Worm (Caenorhabditis elegans) whole organism, young adult: ENCODE measurements around the gene T24C4.5.
A peak's percentile ranks its signal among the peaks of the same experiment; 100 is the strongest.

ENCODE experiments used
- B0019.2 ChIP-seq: fragments of 200-800 bp; sonication (Bioruptor generic); conservative IDR thresholded peaks from 2 replicates; pipeline ENCODE4 v1.3.6; 2022; ENCODE audit warnings: missing genetic modification reagents, missing genetic modification characterization, missing compliant biosample characterization
- B0035.1 ChIP-seq: sonication (generic microtip); optimal IDR thresholded peaks from 2 replicates; lab custom pipeline; 2016; ENCODE audit warnings: missing genetic modification characterization, mild to moderate bottlenecking, missing compliant biosample characterization, missing genotype, missing genetic modification reagents
- B0336.3 ChIP-seq: fragments of 200-800 bp; sonication (Bioruptor generic); IDR thresholded peaks from 2 replicates; pipeline ENCODE4 v1.3.6; 2022; ENCODE audit warnings: missing genetic modification characterization, missing compliant biosample characterization
- D2030.7 ChIP-seq: fragments of 200-800 bp; sonication (Bioruptor generic); IDR thresholded peaks from 2 replicates; pipeline ENCODE4 v1.3.6; 2022; ENCODE audit warnings: missing genetic modification reagents, missing genetic modification characterization, missing compliant biosample characterization
- F55B11.4 ChIP-seq: sonication (generic microtip); optimal IDR thresholded peaks from 2 replicates; lab custom pipeline; 2016; ENCODE audit warnings: missing compliant biosample characterization, missing genetic modification characterization, borderline replicate concordance; ENCODE audit not compliant: insufficient read depth
- K12H6.12 ChIP-seq: fragments of 200-800 bp; sonication (Bioruptor generic); optimal IDR thresholded peaks from 2 replicates; lab custom pipeline; 2018; ENCODE audit warnings: mild to moderate bottlenecking, missing genetic modification characterization, missing compliant biosample characterization
- T07F8.4 ChIP-seq: sonication (generic microtip); optimal IDR thresholded peaks from 2 replicates; lab custom pipeline; 2016; ENCODE audit warnings: mild to moderate bottlenecking, missing genetic modification characterization, moderate library complexity, missing compliant biosample characterization
- T26A5.8 ChIP-seq: sonication (generic microtip); optimal IDR thresholded peaks from 2 replicates; lab custom pipeline; 2016; ENCODE audit warnings: missing genetic modification characterization, missing compliant biosample characterization
- Y53G8AR.9 ChIP-seq: fragments of 200-800 bp; sonication (Bioruptor generic); conservative IDR thresholded peaks from 2 replicates; pipeline ENCODE4 v1.3.6; 2022; ENCODE audit warnings: missing genetic modification reagents, missing genetic modification characterization, missing compliant biosample characterization
- Y56A3A.18 ChIP-seq: fragments of 200-800 bp; sonication (Bioruptor generic); IDR thresholded peaks from 2 replicates; pipeline ENCODE4 v1.3.6; 2022; ENCODE audit warnings: missing genetic modification reagents, missing genetic modification characterization, missing compliant biosample characterization
- ZK185.1 ChIP-seq: sonication (generic microtip); optimal IDR thresholded peaks from 2 replicates; lab custom pipeline; 2016; ENCODE audit warnings: mild to moderate bottlenecking, missing genetic modification characterization, missing compliant biosample characterization; ENCODE audit not compliant: poor library complexity, severe bottlenecking
- attf-3 ChIP-seq: fragments of 200-800 bp; sonication (Bioruptor generic); conservative IDR thresholded peaks from 2 replicates; pipeline ENCODE4 v1.3.6; 2022; ENCODE audit warnings: missing genetic modification reagents, missing genetic modification characterization, missing compliant biosample characterization
- attf-5 ChIP-seq: fragments of 200-800 bp; sonication (Bioruptor generic); optimal IDR thresholded peaks from 2 replicates; lab custom pipeline; 2018; ENCODE audit warnings: mild to moderate bottlenecking, missing genetic modification characterization, missing compliant biosample characterization
- cebp-1 ChIP-seq, 2 experiments: fragments of 200-800 bp in 1 of 2; sonication (Bioruptor generic) in 1 of 2; sonication (generic microtip) in 1 of 2; IDR thresholded peaks in 1 of 2; optimal IDR thresholded peaks in 1 of 2; 2 replicates each; pipeline versions ENCODE4 v1.3.6 to Lab custom; 2017 to 2022; ENCODE audit warnings: missing compliant biosample characterization in 2 of 2, missing genetic modification characterization in 2 of 2, mild to moderate bottlenecking in 1 of 2, missing genetic modification reagents in 1 of 2, moderate library complexity in 1 of 2
- ceh-27 ChIP-seq: fragments of 200-800 bp; sonication (Bioruptor generic); optimal IDR thresholded peaks from 2 replicates; lab custom pipeline; 2018; ENCODE audit warnings: mild to moderate bottlenecking, missing genetic modification characterization, moderate library complexity, missing compliant biosample characterization
- ceh-58 ChIP-seq: fragments of 200-800 bp; sonication (Bioruptor generic); IDR thresholded peaks from 2 replicates; pipeline ENCODE4 v1.3.6; 2022; ENCODE audit warnings: missing genetic modification characterization, missing compliant biosample characterization
- ceh-91 ChIP-seq: fragments of 200-800 bp; sonication (Bioruptor generic); IDR thresholded peaks from 2 replicates; pipeline ENCODE4 v1.3.6; 2022; ENCODE audit warnings: missing genetic modification reagents, missing genetic modification characterization, missing compliant biosample characterization
- chd-7 ChIP-seq: sonication (generic microtip); optimal IDR thresholded peaks from 2 replicates; lab custom pipeline; 2016; ENCODE audit warnings: mild to moderate bottlenecking, missing genetic modification characterization, moderate library complexity, missing compliant biosample characterization
- dox-1 ChIP-seq: fragments of 200-800 bp; sonication (Bioruptor generic); IDR thresholded peaks from 2 replicates; pipeline ENCODE4 v1.3.6; 2022; ENCODE audit warnings: missing genetic modification reagents, missing genetic modification characterization, missing compliant biosample characterization
- efl-1 ChIP-seq: fragments of 150-350 bp; optimal IDR thresholded peaks from 2 replicates; lab custom pipeline; 2014; ENCODE audit warnings: missing biosample characterization, missing genetic modification reagents, missing genetic modification characterization
- egl-44 ChIP-seq: fragments of 200-800 bp; sonication (Bioruptor generic); IDR thresholded peaks from 2 replicates; pipeline ENCODE4 v1.3.6; 2022; ENCODE audit warnings: missing genetic modification reagents, missing genetic modification characterization, missing compliant biosample characterization
- ekl-4 ChIP-seq: fragments of 200-800 bp; sonication (Bioruptor generic); IDR thresholded peaks from 2 replicates; pipeline ENCODE4 v1.3.6; 2022; ENCODE audit warnings: missing genetic modification reagents, missing genetic modification characterization, missing compliant biosample characterization
- hmg-1.2 ChIP-seq: fragments of 200-800 bp; sonication (Bioruptor generic); IDR thresholded peaks from 2 replicates; pipeline ENCODE4 v1.3.6; 2022; ENCODE audit warnings: missing genetic modification reagents, missing genetic modification characterization, missing compliant biosample characterization
- let-607 ChIP-seq, 2 experiments: fragments of 200-800 bp in 1 of 2; sonication (Bioruptor generic) in 1 of 2; sonication (generic microtip) in 1 of 2; optimal IDR thresholded peaks; 2 replicates each; lab custom pipeline; 2016 to 2018; ENCODE audit warnings: mild to moderate bottlenecking in 2 of 2, missing compliant biosample characterization in 2 of 2, missing genetic modification characterization in 2 of 2, moderate library complexity in 2 of 2, missing genotype in 1 of 2
- lin-26 ChIP-seq: fragments of 200-800 bp; sonication (Bioruptor generic); IDR thresholded peaks from 2 replicates; pipeline ENCODE4 v1.3.6; 2022; ENCODE audit warnings: missing genetic modification reagents, missing genetic modification characterization, missing compliant biosample characterization
- lin-35 ChIP-seq, 3 experiments: fragments of 150-350 bp in 2 of 3; sonication (generic microtip) in 1 of 3; optimal IDR thresholded peaks; 2 replicates each; lab custom pipeline; 2014 to 2018; ENCODE audit warnings: missing biosample characterization in 3 of 3, missing genetic modification characterization in 3 of 3, missing genetic modification reagents in 3 of 3
- lin-40 ChIP-seq: sonication (generic microtip); optimal IDR thresholded peaks from 2 replicates; lab custom pipeline; 2016; ENCODE audit warnings: missing genetic modification characterization, mild to moderate bottlenecking, missing compliant biosample characterization, missing genotype, missing genetic modification reagents
- lsl-1 ChIP-seq: fragments of 200-800 bp; sonication (Bioruptor generic); optimal IDR thresholded peaks from 2 replicates; lab custom pipeline; 2018; ENCODE audit warnings: mild to moderate bottlenecking, missing genetic modification characterization, moderate library complexity, missing compliant biosample characterization
- mcd-1 ChIP-seq: fragments of 200-800 bp; sonication (Bioruptor generic); IDR thresholded peaks from 2 replicates; pipeline ENCODE4 v1.3.6; 2022; ENCODE audit warnings: missing genetic modification reagents, missing genetic modification characterization, missing compliant biosample characterization
- nfyb-1 ChIP-seq: fragments of 200-800 bp; sonication (Bioruptor generic); IDR thresholded peaks from 2 replicates; pipeline ENCODE4 v1.3.6; 2022; ENCODE audit warnings: missing genetic modification reagents, missing genetic modification characterization, missing compliant biosample characterization
- nhr-27 ChIP-seq: fragments of 200-800 bp; sonication (Bioruptor generic); optimal IDR thresholded peaks from 2 replicates; lab custom pipeline; 2018; ENCODE audit warnings: mild to moderate bottlenecking, missing genetic modification characterization, moderate library complexity, missing compliant biosample characterization
- nhr-80 ChIP-seq: sonication (generic microtip); optimal IDR thresholded peaks from 2 replicates; lab custom pipeline; 2016; ENCODE audit warnings: missing genetic modification characterization, missing compliant biosample characterization
- pbrm-1 ChIP-seq: fragments of 200-800 bp; sonication (Bioruptor generic); IDR thresholded peaks from 2 replicates; pipeline ENCODE4 v1.3.6; 2022; ENCODE audit warnings: missing genetic modification reagents, missing genetic modification characterization, missing compliant biosample characterization
- repo-1 ChIP-seq: sonication (generic microtip); optimal IDR thresholded peaks from 2 replicates; lab custom pipeline; 2017; ENCODE audit warnings: mild to moderate bottlenecking, missing genetic modification characterization, missing compliant biosample characterization
- sea-2 ChIP-seq: fragments of 200-800 bp; sonication (Bioruptor generic); IDR thresholded peaks from 2 replicates; pipeline ENCODE4 v1.3.6; 2022; ENCODE audit warnings: missing genetic modification characterization, missing compliant biosample characterization
- snpc-1.1 ChIP-seq: sonication (generic microtip); optimal IDR thresholded peaks from 2 replicates; lab custom pipeline; 2017; ENCODE audit warnings: missing genetic modification characterization, mild to moderate bottlenecking, missing compliant biosample characterization, antibody characterized with exemption, moderate library complexity, missing genotype, missing genetic modification reagents; ENCODE audit not compliant: insufficient read depth
- snpc-3.4 ChIP-seq: sonication (generic microtip); optimal IDR thresholded peaks from 2 replicates; lab custom pipeline; 2017; ENCODE audit warnings: missing genetic modification characterization, mild to moderate bottlenecking, missing compliant biosample characterization, antibody characterized with exemption, moderate library complexity, missing genotype, missing genetic modification reagents
- snpc-4 ChIP-seq, 5 experiments: fragments of 150-350 bp in 1 of 5; sonication (generic microtip) in 4 of 5; optimal IDR thresholded peaks; 2 replicates each; lab custom pipeline; 2014 to 2018; ENCODE audit warnings: missing genetic modification characterization in 5 of 5, missing biosample characterization in 3 of 5, antibody characterized with exemption in 2 of 5, mild to moderate bottlenecking in 2 of 5, missing compliant biosample characterization in 2 of 5, missing genotype in 2 of 5, moderate library complexity in 2 of 5, missing genetic modification reagents in 1 of 5
- sptf-2 ChIP-seq: fragments of 200-800 bp; sonication (Bioruptor generic); optimal IDR thresholded peaks from 2 replicates; lab custom pipeline; 2018; ENCODE audit warnings: mild to moderate bottlenecking, missing genetic modification characterization, missing compliant biosample characterization
- zfh-2 ChIP-seq: fragments of 200-800 bp; sonication (Bioruptor generic); conservative IDR thresholded peaks from 2 replicates; pipeline ENCODE4 v1.3.6; 2022; ENCODE audit warnings: missing genetic modification reagents, missing genetic modification characterization, missing compliant biosample characterization
- ztf-26 ChIP-seq: sonication (generic microtip); optimal IDR thresholded peaks from 2 replicates; lab custom pipeline; 2017; ENCODE audit warnings: missing genetic modification characterization, missing compliant biosample characterization
- ztf-3 ChIP-seq: fragments of 200-800 bp; sonication (Bioruptor generic); optimal IDR thresholded peaks from 2 replicates; lab custom pipeline; 2018; ENCODE audit warnings: mild to moderate bottlenecking, missing genetic modification characterization, missing compliant biosample characterization

The T24C4.5 gene

ce11 chrIII:891014-891413 is 11.5 kb upstream of the T24C4.5 start, which contains the start of gene T24C4.10:
Gene T24C4.10, minus strand, starts transcription at chrIII:891243.
- TF ChIP-seq snpc-3.4 (tag; lab: Kevin White, UChicago) (peak; percentile 27), ztf-3 (no peak), snpc-1.1 (tag; lab: Kevin White, UChicago) (no peak), sptf-2 (GFP tag; lab: Kevin White, UChicago) (no peak), nhr-80 (tag; lab: Kevin White, UChicago) (peak; percentile 76), nhr-27 (tag; lab: Kevin White, UChicago) (no peak), B0035.1 (no peak), Y53G8AR.9 (GFP tag; lab: Robert Waterston, UW) (no peak), ZK185.1 (tag; lab: Kevin White, UChicago) (no peak), T07F8.4 (tag; lab: Kevin White, UChicago) (no peak), chd-7 (tag; lab: Kevin White, UChicago) (no peak), Y56A3A.18 (GFP tag; lab: Robert Waterston, UW) (no peak), sea-2 (GFP tag; lab: Robert Waterston, UW) (no peak), repo-1 (no peak), T26A5.8 (tag; lab: Kevin White, UChicago) (no peak)

- TF ChIP-seq ceh-91 (GFP tag; lab: Robert Waterston, UW) = no peak
- no peak for TF ChIP-seq egl-44
- TF ChIP-seq efl-1 = peak; percentile 10
- TF ChIP-seq let-607 (tag; optimal IDR thresholded peaks at IDR 0.05; lab: Kevin White, UChicago) = no peak
- no peak for TF ChIP-seq K12H6.12
- peak; percentile 64 for TF ChIP-seq lsl-1 (GFP tag; lab: Kevin White, UChicago)
- TF ChIP-seq attf-5 = peak; percentile 30
Measured at ce11 chrIII:888983-889549, 9.5 kb upstream of the T24C4.5 start.

ce11 chrIII:887874-888299 is 8.4 kb upstream of the T24C4.5 start:
- peak; percentile 80 for TF ChIP-seq ceh-27 (GFP tag; lab: Kevin White, UChicago)
- TF ChIP-seq K12H6.12 = peak; percentile 77
- 0 out of 2 replicates have a peak, but pooled peaks have one; percentile 53 for TF ChIP-seq nfyb-1
- 0 out of 2 replicates have a peak, but pooled peaks have one; percentile 30 for TF ChIP-seq Y53G8AR.9 (GFP tag; lab: Robert Waterston, UW)
- no peak for TF ChIP-seq D2030.7 (GFP tag; lab: Robert Waterston, UW)
- TF ChIP-seq B0336.3 (GFP tag; lab: Robert Waterston, UW) = peak; percentile 38; the same call in 1 of the 2 replicates
- peak; percentile 56 for TF ChIP-seq ztf-26 (tag; lab: Kevin White, UChicago)
- TF ChIP-seq snpc-4 (GFP tag; optimal IDR thresholded peaks at IDR 0.05; lab: Kevin White, UChicago) = peak; percentile 41
- peak in 2 of 4 experiments; percentile 34 to 43 for TF ChIP-seq snpc-4 (tag; optimal IDR thresholded peaks at IDR 0.05; lab: Kevin White, UChicago)
- TF ChIP-seq cebp-1 (GFP tag; IDR thresholded peaks at IDR 0.05; lab: Robert Waterston, UW) = no peak
- TF ChIP-seq cebp-1 (tag; optimal IDR thresholded peaks at IDR 0.05; lab: Kevin White, UChicago) = peak; percentile 76
- TF ChIP-seq nhr-80 (tag; lab: Kevin White, UChicago) = peak; percentile 75
- peak; percentile 41; the same call in 1 of the 2 replicates for TF ChIP-seq pbrm-1 (GFP tag; lab: Robert Waterston, UW)
- peak; percentile 93 for TF ChIP-seq zfh-2
- TF ChIP-seq hmg-1.2 (GFP tag; lab: Robert Waterston, UW) = peak; percentile 88
- TF ChIP-seq lin-40 (tag; lab: Kevin White, UChicago) = peak; percentile 76
- peak in 1 of 3 experiments; percentile 41 for TF ChIP-seq lin-35 (GFP tag; optimal IDR thresholded peaks at IDR 0.05; lab: Kevin White, UChicago)
- no peak for TF ChIP-seq F55B11.4 (tag; lab: Kevin White, UChicago)
- no peak for TF ChIP-seq ceh-58
- peak; percentile 59; the same call in 1 of the 2 replicates for TF ChIP-seq dox-1 (GFP tag; lab: Robert Waterston, UW)
- TF ChIP-seq attf-3 (GFP tag; lab: Robert Waterston, UW) = 0 out of 2 replicates have a peak, but pooled peaks have one; percentile 26
- peak; percentile 45 for TF ChIP-seq chd-7 (tag; lab: Kevin White, UChicago)
- no peak for TF ChIP-seq B0019.2 (GFP tag; lab: Robert Waterston, UW)
- TF ChIP-seq lin-26 = peak; percentile 74; the same call in 1 of the 2 replicates
- TF ChIP-seq snpc-3.4 (tag; lab: Kevin White, UChicago) = no peak
- peak; percentile 71 for TF ChIP-seq mcd-1 (GFP tag; lab: Robert Waterston, UW)
- TF ChIP-seq ekl-4 = peak; percentile 57; the same call in 1 of the 2 replicates
